Worm (Caenorhabditis elegans) whole organism, L2 larva: ENCODE results near the gene kle-2.
"Not testable (repeated sequence)": the region's sequence is repeated elsewhere in the genome, so short reads cannot be mapped to it uniquely, and the experiment has no call there.

Source experiments
- C34F6.9 ChIP-seq: fragments of 150-350 bp; optimal IDR thresholded peaks from 2 replicates; lab custom pipeline; 2014; ENCODE audit warnings: missing biosample characterization, missing genetic modification characterization
- F13H6.1 ChIP-seq: sonication (generic microtip); optimal IDR thresholded peaks from 2 replicates; lab custom pipeline; 2016; ENCODE audit warnings: missing genetic modification characterization, missing compliant biosample characterization
- Y55F3AM.14 ChIP-seq: fragments of 200-800 bp; sonication (Bioruptor generic); optimal IDR thresholded peaks from 2 replicates; lab custom pipeline; 2018; ENCODE audit warnings: mild to moderate bottlenecking, missing genetic modification characterization, missing compliant biosample characterization
- alr-1 ChIP-seq: fragments of 150-350 bp; optimal IDR thresholded peaks from 2 replicates; lab custom pipeline; 2014; ENCODE audit warnings: missing biosample characterization, missing genetic modification characterization
- aly-2 ChIP-seq: fragments of 150-350 bp; optimal IDR thresholded peaks from 2 replicates; lab custom pipeline; 2014; ENCODE audit warnings: missing biosample characterization, missing genetic modification characterization
- blmp-1 ChIP-seq: sonication (generic microtip); optimal IDR thresholded peaks from 2 replicates; lab custom pipeline; 2017; ENCODE audit warnings: missing genetic modification characterization, mild to moderate bottlenecking, missing compliant biosample characterization, antibody characterized with exemption, moderate library complexity; ENCODE audit not compliant: insufficient read depth
- ceh-82 ChIP-seq: fragments of 150-350 bp; optimal IDR thresholded peaks from 2 replicates; lab custom pipeline; 2014; ENCODE audit warnings: missing biosample characterization, missing genetic modification characterization
- crh-2 ChIP-seq: sonication (generic microtip); optimal IDR thresholded peaks from 2 replicates; lab custom pipeline; 2017; ENCODE audit warnings: missing biosample characterization, missing genetic modification characterization
- egl-27 ChIP-seq: sonication (generic microtip); optimal IDR thresholded peaks from 3 replicates; lab custom pipeline; 2017; ENCODE audit warnings: missing biosample characterization, missing genetic modification reagents, missing genetic modification characterization
- gmeb-1 ChIP-seq: fragments of 150-350 bp; optimal IDR thresholded peaks from 2 replicates; lab custom pipeline; 2014; ENCODE audit warnings: missing biosample characterization, missing genetic modification characterization
- lin-11 ChIP-seq: fragments of 150-350 bp; sonication (generic microtip); optimal IDR thresholded peaks from 2 replicates; lab custom pipeline; 2014; ENCODE audit warnings: missing biosample characterization, missing genetic modification characterization, inconsistent platforms, mixed read lengths
- lin-13 ChIP-seq: fragments of 150-350 bp; optimal IDR thresholded peaks from 2 replicates; lab custom pipeline; 2014; ENCODE audit warnings: missing biosample characterization, missing genetic modification reagents, missing genetic modification characterization
- lsy-2 ChIP-seq, 2 experiments: fragments of 150-350 bp in 1 of 2; sonication (generic microtip) in 1 of 2; optimal IDR thresholded peaks; 2 replicates each; lab custom pipeline; 2014 to 2017; ENCODE audit warnings: missing biosample characterization in 2 of 2, missing genetic modification characterization in 2 of 2
- mab-5 ChIP-seq: fragments of 150-350 bp; optimal IDR thresholded peaks from 2 replicates; lab custom pipeline; 2014; ENCODE audit warnings: missing biosample characterization, missing genetic modification characterization
- mbf-1 ChIP-seq: sonication (generic microtip); optimal IDR thresholded peaks from 2 replicates; lab custom pipeline; 2017; ENCODE audit warnings: missing biosample characterization, missing genetic modification characterization
- mdl-1 ChIP-seq, 2 experiments: fragments of 150-350 bp in 1 of 2; sonication (generic microtip) in 1 of 2; optimal IDR thresholded peaks; 2 replicates each; lab custom pipeline; 2017; ENCODE audit warnings: missing biosample characterization in 2 of 2, missing genetic modification characterization in 2 of 2
- nhr-11 ChIP-seq: fragments of 150-350 bp; optimal IDR thresholded peaks from 2 replicates; lab custom pipeline; 2014; ENCODE audit warnings: missing biosample characterization, missing genetic modification characterization
- nhr-12 ChIP-seq: fragments of 150-350 bp; optimal IDR thresholded peaks from 2 replicates; lab custom pipeline; 2014; ENCODE audit warnings: missing biosample characterization, missing genetic modification characterization
- nhr-129 ChIP-seq: fragments of 150-350 bp; optimal IDR thresholded peaks from 2 replicates; lab custom pipeline; 2014; ENCODE audit warnings: missing biosample characterization, missing genetic modification characterization
- nhr-23 ChIP-seq: fragments of 150-350 bp; optimal IDR thresholded peaks from 2 replicates; lab custom pipeline; 2014; ENCODE audit warnings: missing biosample characterization, missing genetic modification reagents, missing genetic modification characterization
- nhr-237 ChIP-seq: fragments of 150-350 bp; optimal IDR thresholded peaks from 2 replicates; lab custom pipeline; 2014; ENCODE audit warnings: missing biosample characterization, missing genetic modification characterization
- nhr-77 ChIP-seq: fragments of 150-350 bp; optimal IDR thresholded peaks from 2 replicates; lab custom pipeline; 2014; ENCODE audit warnings: missing biosample characterization, missing genetic modification characterization
- peb-1 ChIP-seq: fragments of 150-350 bp; optimal IDR thresholded peaks from 2 replicates; lab custom pipeline; 2014; ENCODE audit warnings: missing biosample characterization, missing genetic modification characterization
- sem-4 ChIP-seq: fragments of 150-350 bp; optimal IDR thresholded peaks from 2 replicates; lab custom pipeline; 2014; ENCODE audit warnings: missing biosample characterization, missing genetic modification reagents, missing genetic modification characterization
- skn-1 ChIP-seq: sonication (generic microtip); optimal IDR thresholded peaks from 2 replicates; lab custom pipeline; 2017; ENCODE audit warnings: missing biosample characterization, missing genetic modification characterization
- unc-39 ChIP-seq: fragments of 150-350 bp; optimal IDR thresholded peaks from 2 replicates; lab custom pipeline; 2014; ENCODE audit warnings: missing biosample characterization, missing genetic modification characterization
- unc-55 ChIP-seq: fragments of 150-350 bp; sonication (generic microtip); optimal IDR thresholded peaks from 3 replicates; lab custom pipeline; 2014; ENCODE audit warnings: missing biosample characterization, missing genetic modification reagents, missing genetic modification characterization
- unc-62 ChIP-seq: fragments of 150-350 bp; optimal IDR thresholded peaks from 2 replicates; lab custom pipeline; 2014; ENCODE audit warnings: missing biosample characterization, missing genetic modification reagents, missing genetic modification characterization
- ztf-4 ChIP-seq: fragments of 150-350 bp; optimal IDR thresholded peaks from 2 replicates; lab custom pipeline; 2014; ENCODE audit warnings: missing biosample characterization, missing genetic modification characterization

The kle-2 gene

ce11 chrIII:7956965-7957364 is 15.4 kb downstream of the kle-2 start, which contains the start of gene C29E4.9:
C29E4.9 (minus strand) TSS chrIII:7957065.
- TF ChIP-seq nhr-12 (no peak), lin-11 (no peak), nhr-23 (no peak), nhr-129 (tag; lab: Kevin White, UChicago) (no peak), unc-62 (no peak), mab-5 (tag; lab: Kevin White, UChicago) (no peak)

- TF ChIP-seq lin-11 (no peak), unc-55 (GFP tag; lab: Kevin White, UChicago) (peak; percentile 40), ztf-4 (tag; lab: Kevin White, UChicago) (no peak), C34F6.9 (tag; lab: Kevin White, UChicago) (peak; percentile 74), nhr-129 (tag; lab: Kevin White, UChicago) (no peak), lsy-2 (tag; optimal IDR thresholded peaks at IDR 0.05; lab: Kevin White, UChicago) (peak in 1 of 2 experiments; percentile 40), Y55F3AM.14 (GFP tag; lab: Kevin White, UChicago) (no peak)
These were observed 16.6 kb downstream of the kle-2 start, which contains the start of gene C29E4.11 for ce11 chrIII:7958085-7958484. C29E4.11 (minus strand) TSS chrIII:7958114.

- not testable (repeated sequence) for TF ChIP-seq blmp-1 (tag; lab: Kevin White, UChicago); nhr-237; crh-2 (tag; lab: Kevin White, UChicago)
These were observed 17.5 kb downstream of the kle-2 start, which contains the start of gene F54H12.10 for ce11 chrIII:7958922-7959609. F54H12.10 (minus strand) TSS chrIII:7958972.

ce11 chrIII:7962641-7963040 is 21.1 kb downstream of the kle-2 start, which contains the start of gene F54H12.4:
F54H12.4 (minus strand) TSS chrIII:7962741.
- not testable (repeated sequence) for TF ChIP-seq F13H6.1, alr-1, ceh-82 (tag; lab: Kevin White, UChicago)

- TF ChIP-seq unc-62; skn-1 (tag; lab: Kevin White, UChicago); nhr-11 (tag; lab: Kevin White, UChicago): not testable (repeated sequence)
These were observed 22.8 kb downstream of the kle-2 start, which contains the start of gene F54H12.2 for ce11 chrIII:7964281-7964680. F54H12.2 (plus strand) TSS chrIII:7964581.

ce11 chrIII:7969121-7969520 is 27.6 kb downstream of the kle-2 start, which contains the start of the genes F54H12.8 and F54H12.7:
F54H12.8 (minus strand) TSS chrIII:7969221.
F54H12.7 (plus strand) TSS chrIII:7969349.
- no peak for TF ChIP-seq nhr-77 (tag; lab: Kevin White, UChicago)
- TF ChIP-seq mdl-1 (tag; optimal IDR thresholded peaks at IDR 0.05; lab: Kevin White, UChicago), result no peak
- no peak for TF ChIP-seq lin-13 (GFP tag; lab: Kevin White, UChicago)
- TF ChIP-seq crh-2 (tag; lab: Kevin White, UChicago), result no peak
- no peak for TF ChIP-seq aly-2
- TF ChIP-seq egl-27 (tag; lab: Kevin White, UChicago), result no peak
- no peak for TF ChIP-seq sem-4 (tag; lab: Kevin White, UChicago)
- TF ChIP-seq ceh-82 (tag; lab: Kevin White, UChicago), result no peak
- TF ChIP-seq ztf-4 (tag; lab: Kevin White, UChicago), result no peak
- TF ChIP-seq mab-5 (tag; lab: Kevin White, UChicago), result no peak
- TF ChIP-seq unc-39 (tag; lab: Kevin White, UChicago), result no peak
- no peak for TF ChIP-seq gmeb-1 (tag; lab: Kevin White, UChicago)
- TF ChIP-seq, all 48 proteins: peak for 0

ce11 chrIII:7972061-7972460 is 30.5 kb downstream of the kle-2 start, which contains the start of gene F54H12.5:
F54H12.5 (minus strand) TSS chrIII:7972161.
- TF ChIP-seq mbf-1 (tag; lab: Kevin White, UChicago) (no peak), peb-1 (tag; lab: Kevin White, UChicago) (no peak)
